Fruit fly (Drosophila melanogaster): ENCODE measurements around the gene CG31523.
A peak's percentile ranks its signal among the peaks of the same experiment; 100 is the strongest.

Gene CG31523

dm6 chr3R:4428585-4429464 is 50.2 kb downstream of the CG31523 start, which contains the start of gene srl (continued):
- TF ChIP-seq schlank (tag; optimal IDR thresholded peaks at IDR 0.05) (no peak), CG8765 (GFP tag; IDR thresholded peaks at IDR 0.05) (no peak), CG16863 (GFP tag; optimal IDR thresholded peaks at IDR 0.05) (no peak), yki (optimal IDR thresholded peaks at IDR 0.05) (no peak), Atf3 (GFP tag; optimal IDR thresholded peaks at IDR 0.05) (no peak), CG12744 (GFP tag; optimal IDR thresholded peaks at IDR 0.05) (no peak), fru (optimal IDR thresholded peaks at IDR 0.05) (no peak), Gsc (GFP tag; IDR thresholded peaks at IDR 0.05) (no peak), CG2712 (tag; optimal IDR thresholded peaks at IDR 0.05) (peak; percentile 21), CG15479 (GFP tag; optimal IDR thresholded peaks at IDR 0.05) (no peak), org-1 (GFP tag; optimal IDR thresholded peaks at IDR 0.05) (no peak), CG17802 (tag; optimal IDR thresholded peaks at IDR 0.05) (no peak), Dref (GFP tag; IDR thresholded peaks at IDR 0.05) (no peak), sens (GFP tag) (peak; percentile 80), tll (GFP tag; optimal IDR thresholded peaks at IDR 0.05) (no peak), CoRest (tag; optimal IDR thresholded peaks at IDR 0.05) (no peak), corto (GFP tag; optimal IDR thresholded peaks at IDR 0.05) (no peak), vvl (GFP tag; IDR thresholded peaks at IDR 0.05) (no peak; the same call in 1 of the 2 replicates), CG5953 (GFP tag; IDR thresholded peaks at IDR 0.05) (no peak), Myb (GFP tag; optimal IDR thresholded peaks at IDR 0.05) (peak; percentile 23), Mad (GFP tag; optimal IDR thresholded peaks at IDR 0.05) (no peak), D19A (tag; optimal IDR thresholded peaks at IDR 0.05) (peak; percentile 21), pho (GFP tag; optimal IDR thresholded peaks at IDR 0.05) (no peak), CG15269 (tag; optimal IDR thresholded peaks at IDR 0.05) (no peak), ewg (GFP tag; optimal IDR thresholded peaks at IDR 0.05) (no peak), mirr (GFP tag; optimal IDR thresholded peaks at IDR 0.05) (no peak), CG6175 (GFP tag; IDR thresholded peaks at IDR 0.05) (peak; percentile 69; the same call in 1 of the 3 replicates), HmgZ (tag; optimal IDR thresholded peaks at IDR 0.05) (peak; percentile 51), CG1529 (GFP tag; optimal IDR thresholded peaks at IDR 0.05) (no peak), CG7839 (tag; optimal IDR thresholded peaks at IDR 0.05) (no peak), oc (tag; optimal IDR thresholded peaks at IDR 0.05) (no peak), CG13296 (GFP tag; optimal IDR thresholded peaks at IDR 0.05) (no peak), so (GFP tag; IDR thresholded peaks at IDR 0.05) (no peak; the same call in 2 of the 3 replicates), CG12155 (GFP tag; optimal IDR thresholded peaks at IDR 0.05) (no peak), ems (GFP tag; optimal IDR thresholded peaks at IDR 0.05) (no peak), Pdp1 (GFP tag; optimal IDR thresholded peaks at IDR 0.05) (peak in 1 of 2 experiments; percentile 48), mam (GFP tag; optimal IDR thresholded peaks at IDR 0.05) (no peak), Sry-β (GFP tag; optimal IDR thresholded peaks at IDR 0.05) (no peak), Hr3 (GFP tag; optimal IDR thresholded peaks at IDR 0.05) (no peak), CG16779 (GFP tag; IDR thresholded peaks at IDR 0.05) (no peak), B-H1 (GFP tag; IDR thresholded peaks at IDR 0.05) (no peak), ro (GFP tag; IDR thresholded peaks at IDR 0.05) (no peak), slbo (GFP tag; IDR thresholded peaks at IDR 0.05) (no peak), unpg (GFP tag; optimal IDR thresholded peaks at IDR 0.05) (no peak), Jarid2 (GFP tag; optimal IDR thresholded peaks at IDR 0.05) (no peak), zf30C (GFP tag; optimal IDR thresholded peaks at IDR 0.05) (no peak), da (GFP tag; optimal IDR thresholded peaks at IDR 0.05) (no peak), croc (GFP tag; conservative IDR thresholded peaks at IDR 0.05) (no peak), CG14441 (GFP tag; IDR thresholded peaks at IDR 0.05) (no peak), Stat92E (GFP tag; optimal IDR thresholded peaks at IDR 0.05) (no peak)
